Worm (Caenorhabditis elegans) whole organism, L2 larva: ENCODE results near the gene dcr-1.

ENCODE experiments used
- C34F6.9 ChIP-seq: fragments of 150-350 bp; optimal IDR thresholded peaks from 2 replicates; lab custom pipeline; 2014; ENCODE audit warnings: missing biosample characterization, missing genetic modification characterization
- R02D3.7 ChIP-seq: fragments of 150-350 bp; optimal IDR thresholded peaks from 2 replicates; lab custom pipeline; 2014; ENCODE audit warnings: missing biosample characterization, missing genetic modification characterization
- Y55F3AM.14 ChIP-seq: fragments of 200-800 bp; sonication (Bioruptor generic); optimal IDR thresholded peaks from 2 replicates; lab custom pipeline; 2018; ENCODE audit warnings: mild to moderate bottlenecking, missing genetic modification characterization, missing compliant biosample characterization
- alr-1 ChIP-seq: fragments of 150-350 bp; optimal IDR thresholded peaks from 2 replicates; lab custom pipeline; 2014; ENCODE audit warnings: missing biosample characterization, missing genetic modification characterization
- aly-2 ChIP-seq: fragments of 150-350 bp; optimal IDR thresholded peaks from 2 replicates; lab custom pipeline; 2014; ENCODE audit warnings: missing biosample characterization, missing genetic modification characterization
- ama-1 ChIP-seq: fragments of 150-350 bp; optimal IDR thresholded peaks from 2 replicates; lab custom pipeline; 2018; ENCODE audit warnings: inconsistent platforms
- blmp-1 ChIP-seq: sonication (generic microtip); optimal IDR thresholded peaks from 2 replicates; lab custom pipeline; 2017; ENCODE audit warnings: missing genetic modification characterization, mild to moderate bottlenecking, missing compliant biosample characterization, antibody characterized with exemption, moderate library complexity; ENCODE audit not compliant: insufficient read depth
- ceh-82 ChIP-seq: fragments of 150-350 bp; optimal IDR thresholded peaks from 2 replicates; lab custom pipeline; 2014; ENCODE audit warnings: missing biosample characterization, missing genetic modification characterization
- crh-2 ChIP-seq: sonication (generic microtip); optimal IDR thresholded peaks from 2 replicates; lab custom pipeline; 2017; ENCODE audit warnings: missing biosample characterization, missing genetic modification characterization
- dmd-4 ChIP-seq: sonication (generic microtip); optimal IDR thresholded peaks from 2 replicates; lab custom pipeline; 2017; ENCODE audit warnings: missing biosample characterization, missing genetic modification characterization
- egl-27 ChIP-seq: sonication (generic microtip); optimal IDR thresholded peaks from 3 replicates; lab custom pipeline; 2017; ENCODE audit warnings: missing biosample characterization, missing genetic modification reagents, missing genetic modification characterization
- elt-1 ChIP-seq: fragments of 150-350 bp; optimal IDR thresholded peaks from 2 replicates; lab custom pipeline; 2014; ENCODE audit warnings: missing biosample characterization, missing genetic modification characterization
- elt-3 ChIP-seq: sonication (generic microtip); optimal IDR thresholded peaks from 2 replicates; lab custom pipeline; 2017; ENCODE audit warnings: missing biosample characterization, missing genetic modification characterization
- fos-1 ChIP-seq: fragments of 150-350 bp; optimal IDR thresholded peaks from 2 replicates; lab custom pipeline; 2014; ENCODE audit warnings: missing biosample characterization, missing genetic modification characterization
- gmeb-1 ChIP-seq: fragments of 150-350 bp; optimal IDR thresholded peaks from 2 replicates; lab custom pipeline; 2014; ENCODE audit warnings: missing biosample characterization, missing genetic modification characterization
- lin-11 ChIP-seq: fragments of 150-350 bp; sonication (generic microtip); optimal IDR thresholded peaks from 2 replicates; lab custom pipeline; 2014; ENCODE audit warnings: missing biosample characterization, missing genetic modification characterization, inconsistent platforms, mixed read lengths
- lin-13 ChIP-seq: fragments of 150-350 bp; optimal IDR thresholded peaks from 2 replicates; lab custom pipeline; 2014; ENCODE audit warnings: missing biosample characterization, missing genetic modification reagents, missing genetic modification characterization
- lin-39 ChIP-seq: fragments of 150-350 bp; optimal IDR thresholded peaks from 2 replicates; lab custom pipeline; 2014; ENCODE audit warnings: missing biosample characterization, missing genetic modification reagents, missing genetic modification characterization
- lsy-2 ChIP-seq, 2 experiments: fragments of 150-350 bp in 1 of 2; sonication (generic microtip) in 1 of 2; optimal IDR thresholded peaks; 2 replicates each; lab custom pipeline; 2014 to 2017; ENCODE audit warnings: missing biosample characterization in 2 of 2, missing genetic modification characterization in 2 of 2
- mab-5 ChIP-seq: fragments of 150-350 bp; optimal IDR thresholded peaks from 2 replicates; lab custom pipeline; 2014; ENCODE audit warnings: missing biosample characterization, missing genetic modification characterization
- mbf-1 ChIP-seq: sonication (generic microtip); optimal IDR thresholded peaks from 2 replicates; lab custom pipeline; 2017; ENCODE audit warnings: missing biosample characterization, missing genetic modification characterization
- mdl-1 ChIP-seq, 2 experiments: fragments of 150-350 bp in 1 of 2; sonication (generic microtip) in 1 of 2; optimal IDR thresholded peaks; 2 replicates each; lab custom pipeline; 2017; ENCODE audit warnings: missing biosample characterization in 2 of 2, missing genetic modification characterization in 2 of 2
- nhr-10 ChIP-seq: sonication (generic microtip); optimal IDR thresholded peaks from 2 replicates; lab custom pipeline; 2017; ENCODE audit warnings: missing biosample characterization, missing genetic modification characterization
- nhr-12 ChIP-seq: fragments of 150-350 bp; optimal IDR thresholded peaks from 2 replicates; lab custom pipeline; 2014; ENCODE audit warnings: missing biosample characterization, missing genetic modification characterization
- nhr-21 ChIP-seq: fragments of 150-350 bp; optimal IDR thresholded peaks from 2 replicates; lab custom pipeline; 2014; ENCODE audit warnings: missing biosample characterization, missing genetic modification characterization
- nhr-23 ChIP-seq: fragments of 150-350 bp; optimal IDR thresholded peaks from 2 replicates; lab custom pipeline; 2014; ENCODE audit warnings: missing biosample characterization, missing genetic modification reagents, missing genetic modification characterization
- nhr-237 ChIP-seq: fragments of 150-350 bp; optimal IDR thresholded peaks from 2 replicates; lab custom pipeline; 2014; ENCODE audit warnings: missing biosample characterization, missing genetic modification characterization
- nhr-25 ChIP-seq: fragments of 150-350 bp; sonication (generic microtip); optimal IDR thresholded peaks from 3 replicates; lab custom pipeline; 2014; ENCODE audit warnings: missing biosample characterization, missing genetic modification characterization
- nhr-77 ChIP-seq: fragments of 150-350 bp; optimal IDR thresholded peaks from 2 replicates; lab custom pipeline; 2014; ENCODE audit warnings: missing biosample characterization, missing genetic modification characterization
- peb-1 ChIP-seq: fragments of 150-350 bp; optimal IDR thresholded peaks from 2 replicates; lab custom pipeline; 2014; ENCODE audit warnings: missing biosample characterization, missing genetic modification characterization
- skn-1 ChIP-seq: sonication (generic microtip); optimal IDR thresholded peaks from 2 replicates; lab custom pipeline; 2017; ENCODE audit warnings: missing biosample characterization, missing genetic modification characterization
- sma-3 ChIP-seq: sonication (generic microtip); optimal IDR thresholded peaks from 2 replicates; lab custom pipeline; 2016; ENCODE audit warnings: missing genetic modification reagents, missing genetic modification characterization, missing compliant biosample characterization
- sma-9 ChIP-seq, 2 experiments: fragments of 150-350 bp in 1 of 2; sonication (generic microtip) in 1 of 2; optimal IDR thresholded peaks; 2 replicates each; lab custom pipeline; 2014 to 2016; ENCODE audit warnings: missing genetic modification characterization in 2 of 2, mild to moderate bottlenecking in 1 of 2, missing biosample characterization in 1 of 2, missing compliant biosample characterization in 1 of 2, missing genetic modification reagents in 1 of 2, moderate library complexity in 1 of 2
- unc-39 ChIP-seq: fragments of 150-350 bp; optimal IDR thresholded peaks from 2 replicates; lab custom pipeline; 2014; ENCODE audit warnings: missing biosample characterization, missing genetic modification characterization
- unc-55 ChIP-seq: fragments of 150-350 bp; sonication (generic microtip); optimal IDR thresholded peaks from 3 replicates; lab custom pipeline; 2014; ENCODE audit warnings: missing biosample characterization, missing genetic modification reagents, missing genetic modification characterization
- unc-62 ChIP-seq: fragments of 150-350 bp; optimal IDR thresholded peaks from 2 replicates; lab custom pipeline; 2014; ENCODE audit warnings: missing biosample characterization, missing genetic modification reagents, missing genetic modification characterization
- zag-1 ChIP-seq: fragments of 150-350 bp; optimal IDR thresholded peaks from 2 replicates; lab custom pipeline; 2014; ENCODE audit warnings: missing biosample characterization, missing genetic modification characterization
- ztf-1 ChIP-seq: fragments of 200-800 bp; sonication (Bioruptor generic); conservative IDR thresholded peaks from 2 replicates; pipeline ENCODE4 v1.3.6; 2022; ENCODE audit warnings: missing genetic modification characterization, missing compliant biosample characterization
- ztf-11 ChIP-seq: sonication (generic microtip); optimal IDR thresholded peaks from 2 replicates; lab custom pipeline; 2017; ENCODE audit warnings: missing biosample characterization, missing genetic modification characterization
- ztf-4 ChIP-seq: fragments of 150-350 bp; optimal IDR thresholded peaks from 2 replicates; lab custom pipeline; 2014; ENCODE audit warnings: missing biosample characterization, missing genetic modification characterization

dcr-1 gene

DNA sequence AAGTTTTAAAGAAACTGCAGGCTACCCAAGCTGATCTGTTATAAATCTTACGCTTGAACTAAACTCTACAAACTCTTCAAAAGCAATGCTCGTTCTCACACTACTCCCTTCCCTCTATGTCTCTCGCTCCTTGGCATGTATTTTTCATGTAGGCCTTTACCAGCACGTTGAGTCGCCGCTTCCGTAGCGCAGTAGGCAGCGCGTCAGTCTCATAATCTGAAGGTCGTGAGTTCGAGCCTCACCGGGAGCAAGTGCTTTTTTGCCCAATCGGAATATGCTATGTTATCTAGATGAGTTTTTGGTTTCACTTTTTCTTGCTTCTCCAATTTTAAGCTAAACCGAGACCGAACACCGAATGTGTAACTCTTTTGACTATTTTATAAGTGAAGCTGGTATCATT lies 26.4 kb upstream of the dcr-1 start (continued):
- TF ChIP-seq R02D3.7 (tag; lab: Kevin White, UChicago) (no peak), nhr-10 (no peak)
- TF ChIP-seq, all 48 proteins: peak for 11

- TF ChIP-seq Y55F3AM.14 (no peak), nhr-21 (tag; lab: Kevin White, UChicago) (peak; percentile 3)
Measured at ce11 chrIII:8105771-8106170, 25.7 kb upstream of the dcr-1 start.

DNA sequence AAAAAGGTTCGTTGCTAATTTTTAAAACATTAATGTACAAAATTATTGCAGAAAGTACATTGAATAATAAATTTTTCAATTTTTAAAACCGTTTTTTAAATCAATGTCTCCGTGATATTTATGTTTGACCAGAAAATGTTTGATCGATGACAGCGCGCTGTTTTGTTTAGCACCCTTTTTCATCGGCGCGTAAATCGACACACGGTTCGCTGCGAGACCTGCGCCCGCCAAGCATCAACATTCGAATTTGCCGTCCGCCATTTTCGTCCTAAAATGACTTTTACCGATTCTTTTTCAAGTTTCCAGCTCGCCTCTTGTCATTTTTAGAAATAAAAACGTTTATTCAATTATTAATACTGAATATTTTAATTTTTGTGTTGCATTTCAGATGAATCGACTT lies 20.9 kb upstream of the dcr-1 start, which contains the start of gene plk-1:
TSS of gene plk-1 (plus strand) at position 389 of the 400 bp plus-strand sequence.
- TF ChIP-seq C34F6.9, result peak; percentile 11
- TF ChIP-seq lsy-2 (tag; optimal IDR thresholded peaks at IDR 0.05; lab: Kevin White, UChicago), result peak in 1 of 2 experiments; percentile 57
- TF ChIP-seq egl-27 (tag; lab: Kevin White, UChicago), result no peak
- TF ChIP-seq sma-3 (GFP tag; lab: Kevin White, UChicago), result peak; percentile 2
- TF ChIP-seq crh-2, result peak; percentile 11
- TF ChIP-seq R02D3.7 (tag; lab: Kevin White, UChicago), result peak; percentile 55
- no peak for TF ChIP-seq nhr-21 (tag; lab: Kevin White, UChicago)
- peak; percentile 72 for TF ChIP-seq gmeb-1

DNA sequence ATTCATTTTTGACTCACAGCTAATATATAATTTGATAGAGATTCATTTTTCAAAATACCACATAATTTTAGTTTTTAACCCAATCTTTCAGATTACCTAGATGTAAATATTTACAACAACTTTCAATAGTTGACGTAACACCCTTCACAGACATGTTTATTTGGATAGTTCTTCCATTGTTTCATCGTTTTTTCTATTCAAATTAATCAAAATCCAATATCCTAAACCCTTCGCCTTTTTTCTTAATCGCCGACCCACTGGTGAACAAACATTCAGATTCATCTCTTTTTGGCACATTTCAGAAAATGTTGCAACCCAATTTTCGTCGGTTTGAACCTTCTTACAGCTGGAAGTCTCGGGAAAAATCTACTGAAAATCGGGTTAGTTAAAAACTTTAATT lies 18.9 kb upstream of the dcr-1 start, which contains the start of gene K06H7.1:
TSS of gene K06H7.1 (plus strand) at position 301 of the 400 bp plus-strand sequence.
- TF ChIP-seq elt-3 (tag; lab: Kevin White, UChicago) (no peak), mbf-1 (no peak), sma-9 (GFP tag; optimal IDR thresholded peaks at IDR 0.05; lab: Kevin White, UChicago) (no peak), sma-9 (tag; optimal IDR thresholded peaks at IDR 0.05; lab: Kevin White, UChicago) (no peak), ztf-1 (GFP tag; lab: Robert Waterston, UW) (no peak), sma-3 (GFP tag; lab: Kevin White, UChicago) (no peak), fos-1 (tag; lab: Kevin White, UChicago) (no peak), C34F6.9 (no peak), mab-5 (tag; lab: Kevin White, UChicago) (no peak), lin-13 (GFP tag; lab: Kevin White, UChicago) (no peak), alr-1 (no peak), peb-1 (no peak), aly-2 (no peak), nhr-77 (tag; lab: Kevin White, UChicago) (no peak), nhr-237 (tag; lab: Kevin White, UChicago) (no peak), ztf-4 (no peak), elt-1 (tag; lab: Kevin White, UChicago) (no peak), nhr-10 (no peak), unc-55 (GFP tag; lab: Kevin White, UChicago) (no peak)

ce11 chrIII:8098116-8098515 lies 18.0 kb upstream of the dcr-1 start, which contains the start of gene K06H7.8:
Gene K06H7.8 (minus strand): TSS chrIII:8098216.
- no peak for TF ChIP-seq mbf-1
- no peak for TF ChIP-seq lin-11 (tag; lab: Kevin White, UChicago)
- no peak for TF ChIP-seq ceh-82 (tag; lab: Kevin White, UChicago)
- TF ChIP-seq, all 48 proteins: peak for 0

- TF ChIP-seq sma-9 (GFP tag; optimal IDR thresholded peaks at IDR 0.05; lab: Kevin White, UChicago), result no peak
- TF ChIP-seq sma-9 (tag; optimal IDR thresholded peaks at IDR 0.05; lab: Kevin White, UChicago), result no peak
- no peak for TF ChIP-seq dmd-4 (tag; lab: Kevin White, UChicago)
- TF ChIP-seq elt-3 (tag; lab: Kevin White, UChicago), result no peak
- TF ChIP-seq unc-62, result no peak
- TF ChIP-seq ceh-82 (tag; lab: Kevin White, UChicago), result no peak
- TF ChIP-seq zag-1 (tag; lab: Kevin White, UChicago), result peak; percentile 31
- no peak for TF ChIP-seq mdl-1 (tag; optimal IDR thresholded peaks at IDR 0.05; lab: Kevin White, UChicago)
- TF ChIP-seq skn-1, result peak; percentile 28
- TF ChIP-seq unc-55 (GFP tag; lab: Kevin White, UChicago), result peak; percentile 83
- no peak for TF ChIP-seq Y55F3AM.14
- no peak for TF ChIP-seq sma-3 (GFP tag; lab: Kevin White, UChicago)
- no peak for TF ChIP-seq ztf-11 (tag; lab: Kevin White, UChicago)
- TF ChIP-seq fos-1 (tag; lab: Kevin White, UChicago), result peak; percentile 36
- no peak for TF ChIP-seq nhr-23 (tag; lab: Kevin White, UChicago)
- TF ChIP-seq gmeb-1, result peak; percentile 45
- peak; percentile 46 for TF ChIP-seq nhr-25 (tag; lab: Kevin White, UChicago)
- no peak for TF ChIP-seq egl-27 (tag; lab: Kevin White, UChicago)
- TF ChIP-seq nhr-237 (tag; lab: Kevin White, UChicago), result no peak
- no peak for TF ChIP-seq unc-39 (tag; lab: Kevin White, UChicago)
- peak; percentile 74 for TF ChIP-seq crh-2
- TF ChIP-seq lin-13 (GFP tag; lab: Kevin White, UChicago), result peak; percentile 28
- TF ChIP-seq nhr-12 (tag; lab: Kevin White, UChicago), result no peak
- no peak for TF ChIP-seq ama-1 (lab: Kevin White, UChicago)
- TF ChIP-seq lin-39 (tag; lab: Kevin White, UChicago), result no peak
- no peak for TF ChIP-seq blmp-1 (tag; lab: Kevin White, UChicago)
- peak; percentile 65 for TF ChIP-seq mab-5 (tag; lab: Kevin White, UChicago)
- peak; percentile 3 for TF ChIP-seq ztf-4
- no peak for TF ChIP-seq lin-11 (tag; lab: Kevin White, UChicago)
- no peak for TF ChIP-seq nhr-77 (tag; lab: Kevin White, UChicago)
- TF ChIP-seq ztf-1 (GFP tag; lab: Robert Waterston, UW), result no peak
Measured at ce11 chrIII:8093079-8093623, 13.1 kb upstream of the dcr-1 start, which contains the start of gene K06H7.2. Gene K06H7.2 (plus strand): TSS chrIII:8093573.
